Worm (Caenorhabditis elegans) whole organism, L3 larva: Measurements from ENCODE around the gene C24H11.2.

Experiments used
- ZK546.5 ChIP-seq: sonication (generic microtip); optimal IDR thresholded peaks from 2 replicates; lab custom pipeline; 2017; ENCODE audit warnings: missing biosample characterization, missing genetic modification characterization
- aly-2 ChIP-seq: fragments of 150-350 bp; optimal IDR thresholded peaks from 2 replicates; lab custom pipeline; 2014; ENCODE audit warnings: missing biosample characterization, missing genetic modification characterization
- ama-1 ChIP-seq: fragments of 150-350 bp; optimal IDR thresholded peaks from 2 replicates; lab custom pipeline; 2018
- ceh-82 ChIP-seq: fragments of 150-350 bp; optimal IDR thresholded peaks from 2 replicates; lab custom pipeline; 2014; ENCODE audit warnings: missing biosample characterization, missing genetic modification characterization
- ceh-9 ChIP-seq: sonication (generic microtip); optimal IDR thresholded peaks from 2 replicates; lab custom pipeline; 2018; ENCODE audit warnings: missing biosample characterization, missing genetic modification characterization
- daf-12 ChIP-seq: fragments of 150-350 bp; optimal IDR thresholded peaks from 2 replicates; lab custom pipeline; 2014; ENCODE audit warnings: missing biosample characterization, missing genetic modification reagents, missing genetic modification characterization
- egl-5 ChIP-seq: fragments of 150-350 bp; optimal IDR thresholded peaks from 2 replicates; lab custom pipeline; 2017; ENCODE audit warnings: missing biosample characterization, missing genetic modification reagents, missing genetic modification characterization, inconsistent platforms
- elt-1 ChIP-seq: fragments of 150-350 bp; optimal IDR thresholded peaks from 2 replicates; lab custom pipeline; 2014; ENCODE audit warnings: missing biosample characterization, missing genetic modification characterization
- elt-2 ChIP-seq: sonication (generic microtip); optimal IDR thresholded peaks from 2 replicates; lab custom pipeline; 2016; ENCODE audit warnings: missing genetic modification reagents, mild to moderate bottlenecking, missing genetic modification characterization, missing compliant biosample characterization
- eor-1 ChIP-seq, 2 experiments: fragments of 150-350 bp; optimal IDR thresholded peaks; 2 replicates each; lab custom pipeline; 2014 to 2018; ENCODE audit warnings: missing biosample characterization in 2 of 2, missing genetic modification characterization in 2 of 2
- fkh-10 ChIP-seq: sonication (generic microtip); optimal IDR thresholded peaks from 2 replicates; lab custom pipeline; 2017; ENCODE audit warnings: missing biosample characterization, missing genetic modification reagents, missing genetic modification characterization
- fkh-2 ChIP-seq: fragments of 150-350 bp; optimal IDR thresholded peaks from 2 replicates; lab custom pipeline; 2014; ENCODE audit warnings: missing biosample characterization, missing genetic modification reagents, missing genetic modification characterization
- fos-1 ChIP-seq: fragments of 150-350 bp; optimal IDR thresholded peaks from 2 replicates; lab custom pipeline; 2014; ENCODE audit warnings: missing biosample characterization, missing genetic modification characterization
- hmg-11 ChIP-seq: sonication (generic microtip); optimal IDR thresholded peaks from 2 replicates; lab custom pipeline; 2016; ENCODE audit warnings: missing genetic modification characterization, missing compliant biosample characterization
- jun-1 ChIP-seq: fragments of 150-350 bp; optimal IDR thresholded peaks from 2 replicates; lab custom pipeline; 2014; ENCODE audit warnings: missing biosample characterization, missing genetic modification reagents, missing genetic modification characterization
- lin-15B ChIP-seq: fragments of 150-350 bp; optimal IDR thresholded peaks from 2 replicates; lab custom pipeline; 2014; ENCODE audit warnings: missing biosample characterization, missing genetic modification characterization
- lin-39 ChIP-seq: fragments of 150-350 bp; optimal IDR thresholded peaks from 2 replicates; lab custom pipeline; 2018; ENCODE audit warnings: missing biosample characterization, missing genetic modification reagents, missing genetic modification characterization
- lsy-12 ChIP-seq: sonication (generic microtip); optimal IDR thresholded peaks from 2 replicates; lab custom pipeline; 2016; ENCODE audit warnings: mild to moderate bottlenecking, missing genetic modification characterization, missing compliant biosample characterization
- mdl-1 ChIP-seq: fragments of 150-350 bp; optimal IDR thresholded peaks from 2 replicates; lab custom pipeline; 2014; ENCODE audit warnings: missing biosample characterization, missing genetic modification characterization
- mml-1 ChIP-seq: fragments of 150-350 bp; sonication (generic microtip); optimal IDR thresholded peaks from 3 replicates; lab custom pipeline; 2014; ENCODE audit warnings: missing biosample characterization, missing genetic modification characterization
- nfya-1 ChIP-seq: sonication (generic microtip); optimal IDR thresholded peaks from 2 replicates; lab custom pipeline; 2017; ENCODE audit warnings: missing genetic modification characterization, mild to moderate bottlenecking, missing compliant biosample characterization, antibody characterized with exemption, moderate library complexity; ENCODE audit not compliant: insufficient read depth
- nhr-11 ChIP-seq: fragments of 150-350 bp; optimal IDR thresholded peaks from 2 replicates; lab custom pipeline; 2014; ENCODE audit warnings: missing biosample characterization, missing genetic modification characterization
- nhr-12 ChIP-seq: fragments of 150-350 bp; optimal IDR thresholded peaks from 2 replicates; lab custom pipeline; 2014; ENCODE audit warnings: missing biosample characterization, missing genetic modification characterization
- nhr-23 ChIP-seq: fragments of 150-350 bp; optimal IDR thresholded peaks from 2 replicates; lab custom pipeline; 2014; ENCODE audit warnings: missing biosample characterization, missing genetic modification reagents, missing genetic modification characterization
- nhr-237 ChIP-seq: fragments of 150-350 bp; optimal IDR thresholded peaks from 2 replicates; lab custom pipeline; 2014; ENCODE audit warnings: missing biosample characterization, missing genetic modification characterization
- nhr-25 ChIP-seq: sonication (generic microtip); optimal IDR thresholded peaks from 2 replicates; lab custom pipeline; 2017; ENCODE audit warnings: missing biosample characterization, missing genetic modification characterization
- nhr-28 ChIP-seq: fragments of 150-350 bp; optimal IDR thresholded peaks from 2 replicates; lab custom pipeline; 2014; ENCODE audit warnings: missing biosample characterization, missing genetic modification characterization
- nhr-67 ChIP-seq: fragments of 150-350 bp; optimal IDR thresholded peaks from 2 replicates; lab custom pipeline; 2014; ENCODE audit warnings: missing biosample characterization, missing genetic modification characterization
- nhr-77 ChIP-seq: fragments of 150-350 bp; optimal IDR thresholded peaks from 2 replicates; lab custom pipeline; 2014; ENCODE audit warnings: missing biosample characterization, missing genetic modification characterization
- pha-4 ChIP-seq: fragments of 150-350 bp; optimal IDR thresholded peaks from 2 replicates; lab custom pipeline; 2014; ENCODE audit warnings: missing biosample characterization, missing genetic modification reagents, missing genetic modification characterization
- pqm-1 ChIP-seq: fragments of 150-350 bp; optimal IDR thresholded peaks from 2 replicates; lab custom pipeline; 2017; ENCODE audit warnings: missing biosample characterization, missing genetic modification characterization, inconsistent platforms
- skn-1 ChIP-seq: fragments of 150-350 bp; optimal IDR thresholded peaks from 2 replicates; lab custom pipeline; 2014; ENCODE audit warnings: missing biosample characterization, missing genetic modification characterization
- snpc-4 ChIP-seq: fragments of 150-350 bp; optimal IDR thresholded peaks from 2 replicates; lab custom pipeline; 2014; ENCODE audit warnings: missing biosample characterization, missing genetic modification characterization
- tbx-2 ChIP-seq: sonication (generic microtip); optimal IDR thresholded peaks from 2 replicates; lab custom pipeline; 2016; ENCODE audit warnings: mild to moderate bottlenecking, missing genetic modification characterization, missing compliant biosample characterization
- unc-39 ChIP-seq: sonication (generic microtip); optimal IDR thresholded peaks from 4 replicates; lab custom pipeline; 2017; ENCODE audit warnings: missing biosample characterization, missing genetic modification characterization
- zag-1 ChIP-seq: fragments of 150-350 bp; optimal IDR thresholded peaks from 2 replicates; lab custom pipeline; 2014; ENCODE audit warnings: missing biosample characterization, missing genetic modification characterization
- ztf-11 ChIP-seq: fragments of 150-350 bp; optimal IDR thresholded peaks from 2 replicates; lab custom pipeline; 2014; ENCODE audit warnings: missing biosample characterization, missing genetic modification characterization
- ztf-4 ChIP-seq: fragments of 150-350 bp; optimal IDR thresholded peaks from 2 replicates; lab custom pipeline; 2014; ENCODE audit warnings: missing biosample characterization, missing genetic modification characterization

The C24H11.2 gene

DNA sequence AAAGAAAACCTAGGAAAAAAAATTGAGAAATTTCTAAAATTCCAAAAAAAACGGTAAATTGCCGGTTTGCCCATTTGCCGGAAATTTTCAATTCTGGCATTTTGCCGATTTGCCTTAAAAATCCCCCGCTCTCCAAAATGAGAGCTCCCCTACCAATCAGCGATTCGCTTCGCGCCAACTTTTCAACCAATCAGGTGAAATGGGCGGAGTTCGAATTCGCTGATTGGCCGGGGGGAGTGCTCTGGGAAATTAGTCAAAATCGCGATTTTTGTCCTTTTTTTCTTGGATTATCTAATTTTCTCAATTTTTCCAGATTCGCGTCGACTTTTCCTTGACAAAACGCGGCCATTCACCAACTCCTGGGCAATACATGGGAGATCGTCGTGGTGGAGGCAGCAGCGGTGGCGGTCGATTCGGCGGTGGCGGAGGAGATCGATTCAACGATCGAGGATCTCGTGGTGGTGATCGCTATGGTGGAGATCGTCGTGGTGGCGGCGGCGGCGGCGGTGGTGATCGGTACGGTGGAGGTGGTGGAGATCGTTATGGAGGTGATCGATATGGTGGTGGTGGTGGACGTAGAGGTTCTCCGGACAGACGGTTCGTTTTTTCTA lies 37.5 kb upstream of the C24H11.2 start:
- TF ChIP-seq nfya-1 (tag; lab: Kevin White, UChicago), result peak; percentile 99
- TF ChIP-seq lin-15B, result no peak
- TF ChIP-seq elt-2 (tag; lab: Kevin White, UChicago), result no peak

DNA sequence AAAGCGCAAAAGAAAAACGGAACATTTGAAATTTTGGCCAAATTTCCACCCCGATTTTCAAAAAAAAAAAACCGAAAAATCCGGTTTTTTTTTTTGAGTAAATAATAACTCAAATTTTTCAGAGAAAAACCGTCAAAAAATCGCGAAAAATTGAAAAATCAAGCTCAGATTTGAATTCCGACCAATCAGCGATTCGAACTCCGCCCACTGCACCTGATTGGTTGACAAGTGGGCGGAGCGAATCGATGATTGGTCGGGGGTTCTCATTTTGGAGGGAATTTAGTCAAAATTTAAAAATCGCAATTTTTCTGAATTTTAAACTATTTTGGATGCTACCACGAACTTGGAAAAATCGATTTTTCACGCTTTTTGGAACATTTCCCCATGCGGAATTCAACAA lies 36.9 kb upstream of the C24H11.2 start:
- TF ChIP-seq nfya-1 (tag; lab: Kevin White, UChicago), result peak; percentile 98
- TF ChIP-seq lin-15B, result peak; percentile 2
- no peak for TF ChIP-seq lin-39 (tag; lab: Kevin White, UChicago)
- no peak for TF ChIP-seq jun-1 (tag; lab: Kevin White, UChicago)
- no peak for TF ChIP-seq ztf-11 (tag; lab: Kevin White, UChicago)
- no peak for TF ChIP-seq nhr-23 (tag; lab: Kevin White, UChicago)

ce11 chrIII:11826118-11826517 lies 34.0 kb upstream of the C24H11.2 start, which contains the start of gene rsp-8:
Gene rsp-8 (plus strand): TSS chrIII:11826418.
- TF ChIP-seq pqm-1 (no peak), lin-15B (no peak), eor-1 (tag; optimal IDR thresholded peaks at IDR 0.05; lab: Kevin White, UChicago) (no peak), ceh-9 (no peak), nhr-11 (tag; lab: Kevin White, UChicago) (no peak), elt-1 (no peak), egl-5 (no peak), lin-39 (tag; lab: Kevin White, UChicago) (no peak), ZK546.5 (tag; lab: Kevin White, UChicago) (no peak), zag-1 (tag; lab: Kevin White, UChicago) (no peak), snpc-4 (tag; lab: Kevin White, UChicago) (no peak), fkh-2 (no peak), ceh-82 (tag; lab: Kevin White, UChicago) (no peak), mml-1 (tag; lab: Kevin White, UChicago) (no peak), ztf-4 (tag; lab: Kevin White, UChicago) (no peak), nhr-67 (tag; lab: Kevin White, UChicago) (no peak), nhr-12 (tag; lab: Kevin White, UChicago) (no peak), jun-1 (tag; lab: Kevin White, UChicago) (no peak), aly-2 (tag; lab: Kevin White, UChicago) (no peak), ztf-11 (tag; lab: Kevin White, UChicago) (no peak)

DNA sequence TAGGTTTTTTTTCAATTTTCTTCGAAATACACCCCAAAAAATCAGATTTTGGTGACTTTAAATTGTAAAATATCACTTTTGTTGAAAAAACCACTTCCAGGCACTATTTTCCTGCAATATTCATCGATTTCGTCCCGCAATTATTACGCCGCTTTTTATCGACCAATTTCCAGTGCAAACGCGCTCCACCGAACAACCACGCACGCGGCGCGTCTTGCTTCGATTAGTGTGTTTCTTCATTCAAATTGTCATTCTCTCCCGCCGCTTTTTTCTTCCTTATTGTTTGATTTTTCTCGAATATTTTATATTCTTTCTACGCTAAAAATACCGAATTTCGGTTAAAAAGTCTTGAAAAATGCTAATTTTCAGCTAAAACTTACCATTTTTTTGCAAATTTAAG lies 33.5 kb upstream of the C24H11.2 start:
- peak; percentile 60 for TF ChIP-seq nhr-25 (tag; lab: Kevin White, UChicago)
- no peak for TF ChIP-seq tbx-2 (tag; lab: Kevin White, UChicago)
- TF ChIP-seq mdl-1 (tag; lab: Kevin White, UChicago), result no peak
- no peak for TF ChIP-seq nhr-237 (tag; lab: Kevin White, UChicago)
- TF ChIP-seq daf-12 (tag; lab: Kevin White, UChicago), result no peak
- no peak for TF ChIP-seq ceh-9
- TF ChIP-seq nhr-23 (tag; lab: Kevin White, UChicago), result no peak
- peak; percentile 48 for TF ChIP-seq elt-2 (tag; lab: Kevin White, UChicago)
- TF ChIP-seq jun-1 (tag; lab: Kevin White, UChicago), result no peak
- TF ChIP-seq lin-15B, result peak; percentile 86
- TF ChIP-seq hmg-11 (tag; lab: Kevin White, UChicago), result peak; percentile 46
- TF ChIP-seq snpc-4 (tag; lab: Kevin White, UChicago), result peak; percentile 85
- no peak for TF ChIP-seq ama-1 (lab: Kevin White, UChicago)
- peak; percentile 69 for TF ChIP-seq egl-5
- TF ChIP-seq lin-39 (tag; lab: Kevin White, UChicago), result peak; percentile 94
- no peak for TF ChIP-seq nhr-77 (tag; lab: Kevin White, UChicago)
- peak; percentile 91 for TF ChIP-seq nfya-1 (tag; lab: Kevin White, UChicago)
- peak; percentile 18 for TF ChIP-seq lsy-12 (tag; lab: Kevin White, UChicago)
- peak; percentile 54 for TF ChIP-seq skn-1 (tag; lab: Kevin White, UChicago)
- TF ChIP-seq unc-39 (tag; lab: Kevin White, UChicago), result no peak
- TF ChIP-seq elt-1, result no peak
- no peak for TF ChIP-seq fos-1 (tag; lab: Kevin White, UChicago)
- peak; percentile 78 for TF ChIP-seq pha-4 (tag; lab: Kevin White, UChicago)
- no peak for TF ChIP-seq nhr-28 (tag; lab: Kevin White, UChicago)
- TF ChIP-seq fkh-10 (GFP tag; lab: Kevin White, UChicago), result peak; percentile 25
